Fruit fly (Drosophila melanogaster) whole organism, embryonic: Measurements from ENCODE around the gene CG16779.

Experiments used
- ATbp ChIP-seq: fragments of 200-800 bp; sonication (Bioruptor generic); optimal IDR thresholded peaks from 2 replicates; lab custom pipeline; 2017; ENCODE audit warnings: missing biosample characterization, mild to moderate bottlenecking, missing genetic modification characterization, missing genetic modification reagents
- Atf6 ChIP-seq: fragments of 200-800 bp; sonication (Bioruptor generic); IDR thresholded peaks from 2 replicates; pipeline ENCODE4 v1.3.6; 2022; ENCODE audit warnings: missing biosample characterization, missing genetic modification characterization
- BEAF-32 ChIP-seq: fragments of 200-800 bp; sonication (Bioruptor generic); optimal IDR thresholded peaks from 3 replicates; lab custom pipeline; 2017; ENCODE audit warnings: missing biosample characterization, missing genetic modification characterization, mild to moderate bottlenecking, moderate library complexity, missing genetic modification reagents
- Bdp1 ChIP-seq: fragments of 200-800 bp; sonication (Bioruptor generic); optimal IDR thresholded peaks from 3 replicates; lab custom pipeline; 2016; ENCODE audit warnings: missing biosample characterization, missing genetic modification characterization
- CG11398 ChIP-seq: fragments of 200-800 bp; sonication (Bioruptor generic); optimal IDR thresholded peaks from 2 replicates; lab custom pipeline; 2016; ENCODE audit warnings: missing biosample characterization, missing genetic modification characterization
- CG12391 ChIP-seq: fragments of 200-800 bp; sonication (Bioruptor generic); optimal IDR thresholded peaks from 3 replicates; lab custom pipeline; 2018; ENCODE audit warnings: missing biosample characterization, mild to moderate bottlenecking, missing genetic modification characterization, moderate library complexity
- CG2116 ChIP-seq: fragments of 200-800 bp; sonication (Bioruptor generic); optimal IDR thresholded peaks from 3 replicates; lab custom pipeline; 2018; ENCODE audit warnings: missing biosample characterization, mild to moderate bottlenecking, missing genetic modification characterization
- CG2129 ChIP-seq: fragments of 200-800 bp; sonication (Bioruptor generic); IDR thresholded peaks from 2 replicates; pipeline ENCODE4 v1.3.6; 2022; ENCODE audit warnings: missing biosample characterization, missing genetic modification characterization; ENCODE audit not compliant: partially characterized antibody
- CG2875 ChIP-seq: fragments of 200-800 bp; sonication (Bioruptor generic); optimal IDR thresholded peaks from 2 replicates; lab custom pipeline; 2017; ENCODE audit warnings: missing biosample characterization, mild to moderate bottlenecking, missing genetic modification characterization, missing genetic modification reagents
- CG31441 ChIP-seq: fragments of 200-800 bp; sonication (Bioruptor generic); IDR thresholded peaks from 2 replicates; pipeline ENCODE4 v1.3.6; 2022; ENCODE audit warnings: missing biosample characterization, missing genetic modification characterization
- CG32532 ChIP-seq: fragments of 200-800 bp; sonication (Bioruptor generic); IDR thresholded peaks from 2 replicates; pipeline ENCODE4 v1.3.6; 2022; ENCODE audit warnings: missing biosample characterization, missing genetic modification characterization
- CG4282 ChIP-seq: fragments of 200-800 bp; sonication (Bioruptor generic); optimal IDR thresholded peaks from 2 replicates; lab custom pipeline; 2016; ENCODE audit warnings: missing biosample characterization, missing genetic modification characterization
- CG4617 ChIP-seq: fragments of 200-800 bp; sonication (Bioruptor generic); optimal IDR thresholded peaks from 3 replicates; lab custom pipeline; 2016; ENCODE audit warnings: missing biosample characterization, missing genetic modification characterization, borderline replicate concordance
- CG4707 ChIP-seq: fragments of 200-800 bp; sonication (Bioruptor generic); optimal IDR thresholded peaks from 2 replicates; lab custom pipeline; 2018; ENCODE audit warnings: missing biosample characterization, mild to moderate bottlenecking, missing genetic modification characterization, moderate library complexity
- CG5180 ChIP-seq: fragments of 200-800 bp; sonication (Bioruptor generic); optimal IDR thresholded peaks from 3 replicates; lab custom pipeline; 2017; ENCODE audit warnings: missing biosample characterization, missing genetic modification characterization, mild to moderate bottlenecking, moderate library complexity, missing genetic modification reagents
- CG8089 ChIP-seq: fragments of 200-800 bp; sonication (Bioruptor generic); optimal IDR thresholded peaks from 3 replicates; lab custom pipeline; 2016; ENCODE audit warnings: missing biosample characterization, missing genetic modification characterization
- CG8924 ChIP-seq: fragments of 200-800 bp; optimal IDR thresholded peaks from 3 replicates; lab custom pipeline; 2019; ENCODE audit warnings: missing biosample characterization, mild to moderate bottlenecking, missing genetic modification characterization, moderate library complexity
- CkIIα-i1 ChIP-seq: fragments of 200-800 bp; sonication (Bioruptor generic); IDR thresholded peaks from 2 replicates; pipeline ENCODE4 v1.3.6; 2022; ENCODE audit warnings: missing biosample characterization, missing genetic modification characterization
- D19A ChIP-seq: fragments of 200-800 bp; optimal IDR thresholded peaks from 3 replicates; lab custom pipeline; 2019; ENCODE audit warnings: missing biosample characterization, mild to moderate bottlenecking, missing genetic modification characterization, moderate library complexity
- Fer3 ChIP-seq: fragments of 200-800 bp; sonication (Bioruptor generic); optimal IDR thresholded peaks from 2 replicates; lab custom pipeline; 2018; ENCODE audit warnings: missing biosample characterization, mild to moderate bottlenecking, missing genetic modification characterization, moderate library complexity
- H2.0 ChIP-seq: fragments of 200-800 bp; sonication (Bioruptor generic); IDR thresholded peaks from 2 replicates; pipeline ENCODE4 v1.3.6; 2022; ENCODE audit warnings: missing biosample characterization, missing genetic modification characterization
- Kr ChIP-seq: fragments of 200-800 bp; sonication (Bioruptor generic); optimal IDR thresholded peaks from 2 replicates; lab custom pipeline; 2017; ENCODE audit warnings: missing biosample characterization, mild to moderate bottlenecking, missing genetic modification characterization
- Myb ChIP-seq: fragments of 200-800 bp; sonication (Bioruptor generic); optimal IDR thresholded peaks from 2 replicates; lab custom pipeline; 2016; ENCODE audit warnings: missing biosample characterization, missing genetic modification characterization
- Nf-YB ChIP-seq: fragments of 200-800 bp; sonication (Bioruptor generic); optimal IDR thresholded peaks from 3 replicates; lab custom pipeline; 2019; ENCODE audit warnings: missing biosample characterization, mild to moderate bottlenecking, missing genetic modification characterization, moderate library complexity
- Scr ChIP-seq: fragments of 200-800 bp; sonication (Bioruptor generic); IDR thresholded peaks from 2 replicates; pipeline ENCODE4 v1.3.6; 2022; ENCODE audit warnings: missing biosample characterization, missing genetic modification characterization; ENCODE audit not compliant: partially characterized antibody
- Stat92E ChIP-seq, 3 experiments: fragments of >200 bp in 2 of 3; fragments of 200-800 bp in 1 of 3; sonication (Bioruptor generic) in 1 of 3; optimal IDR thresholded peaks; 2 replicates each; lab custom pipeline; 2017 to 2019; ENCODE audit warnings: missing biosample characterization in 3 of 3, missing genetic modification characterization in 3 of 3, mild to moderate bottlenecking in 1 of 3, moderate library complexity in 1 of 3
- Xrp1 ChIP-seq: fragments of 200-800 bp; sonication (Bioruptor generic); IDR thresholded peaks from 2 replicates; pipeline ENCODE4 v1.3.6; 2022; ENCODE audit warnings: missing biosample characterization, missing genetic modification characterization
- bowl ChIP-seq: fragments of 200-800 bp; sonication (Bioruptor generic); IDR thresholded peaks from 2 replicates; pipeline ENCODE4 v1.3.6; 2022; ENCODE audit warnings: missing biosample characterization, missing genetic modification characterization
- chn ChIP-seq: fragments of 200-800 bp; sonication (Bioruptor generic); optimal IDR thresholded peaks from 2 replicates; lab custom pipeline; 2016; ENCODE audit warnings: missing biosample characterization, missing genetic modification characterization
- crc ChIP-seq: fragments of 200-800 bp; sonication (Bioruptor generic); optimal IDR thresholded peaks from 2 replicates; lab custom pipeline; 2016; ENCODE audit warnings: missing biosample characterization, missing genetic modification characterization
- dmrt99B ChIP-seq: fragments of 200-800 bp; sonication (Bioruptor generic); optimal IDR thresholded peaks from 2 replicates; lab custom pipeline; 2018; ENCODE audit warnings: missing biosample characterization, mild to moderate bottlenecking, missing genetic modification characterization, moderate library complexity
- exex ChIP-seq: fragments of 200-800 bp; sonication (Bioruptor generic); optimal IDR thresholded peaks from 4 replicates; lab custom pipeline; 2018; ENCODE audit warnings: missing biosample characterization, mild to moderate bottlenecking, missing genetic modification characterization, moderate library complexity
- gce ChIP-seq: fragments of 200-800 bp; sonication (Bioruptor generic); IDR thresholded peaks from 3 replicates; pipeline ENCODE4 v1.3.6; 2022; ENCODE audit warnings: missing biosample characterization, missing genetic modification characterization
- gcm ChIP-seq: fragments of 200-800 bp; sonication (Bioruptor generic); optimal IDR thresholded peaks from 2 replicates; lab custom pipeline; 2019; ENCODE audit warnings: missing biosample characterization, mild to moderate bottlenecking, missing genetic modification characterization, moderate library complexity
- jumu ChIP-seq: fragments of 200-800 bp; sonication (Bioruptor generic); optimal IDR thresholded peaks from 3 replicates; lab custom pipeline; 2016; ENCODE audit warnings: missing biosample characterization, missing genetic modification characterization
- kay ChIP-seq: fragments of 200-800 bp; sonication (Bioruptor generic); optimal IDR thresholded peaks from 2 replicates; lab custom pipeline; 2016; ENCODE audit warnings: missing biosample characterization, missing genetic modification characterization
- lola ChIP-seq, 3 experiments: fragments of >200 bp in 2 of 3; fragments of 200-800 bp in 1 of 3; sonication (Bioruptor generic) in 1 of 3; optimal IDR thresholded peaks; 2 replicates each; lab custom pipeline; 2017 to 2019; ENCODE audit warnings: missing biosample characterization in 3 of 3, missing genetic modification characterization in 3 of 3, mild to moderate bottlenecking in 1 of 3, moderate library complexity in 1 of 3
- luna ChIP-seq: fragments of 200-800 bp; sonication (Bioruptor generic); optimal IDR thresholded peaks from 2 replicates; lab custom pipeline; 2016; ENCODE audit warnings: missing biosample characterization, missing genetic modification characterization
- nom ChIP-seq: fragments of 200-800 bp; sonication (Bioruptor generic); optimal IDR thresholded peaks from 2 replicates; lab custom pipeline; 2017; ENCODE audit warnings: missing biosample characterization, missing genetic modification characterization, mild to moderate bottlenecking, moderate library complexity, missing genetic modification reagents
- pan ChIP-seq, 4 experiments: fragments of >200 bp in 3 of 4; fragments of 200-800 bp in 1 of 4; sonication (Bioruptor generic) in 1 of 4; optimal IDR thresholded peaks in 3 of 4; IDR thresholded peaks in 1 of 4; 2 replicates each; pipeline versions ENCODE4 v1.3.6 to Lab custom; 2017 to 2022; ENCODE audit warnings: missing biosample characterization in 2 of 4, missing genetic modification characterization in 2 of 4, mixed read lengths in 1 of 4
- phol ChIP-seq: fragments of 200-800 bp; sonication (Bioruptor generic); optimal IDR thresholded peaks from 3 replicates; lab custom pipeline; 2018; ENCODE audit warnings: missing biosample characterization, mild to moderate bottlenecking, missing genetic modification characterization, moderate library complexity
- ro ChIP-seq: fragments of 200-800 bp; sonication (Bioruptor generic); IDR thresholded peaks from 2 replicates; pipeline ENCODE4 v1.3.6; 2022; ENCODE audit warnings: missing biosample characterization, missing genetic modification characterization
- run ChIP-seq: fragments of 200-800 bp; sonication (Bioruptor generic); optimal IDR thresholded peaks from 3 replicates; lab custom pipeline; 2018; ENCODE audit warnings: missing biosample characterization, mild to moderate bottlenecking, missing genetic modification characterization
- sima ChIP-seq: fragments of 200-800 bp; sonication (Bioruptor generic); optimal IDR thresholded peaks from 2 replicates; lab custom pipeline; 2016; ENCODE audit warnings: missing biosample characterization, missing genetic modification characterization
- slbo ChIP-seq: fragments of 200-800 bp; sonication (Bioruptor generic); IDR thresholded peaks from 2 replicates; pipeline ENCODE4 v1.3.6; 2022; ENCODE audit warnings: missing biosample characterization, missing genetic modification characterization
- stc ChIP-seq: fragments of 200-800 bp; sonication (Bioruptor generic); IDR thresholded peaks from 2 replicates; pipeline ENCODE4 v1.3.6; 2022; ENCODE audit warnings: missing biosample characterization, missing genetic modification characterization
- sug ChIP-seq: fragments of 200-800 bp; optimal IDR thresholded peaks from 2 replicates; lab custom pipeline; 2019; ENCODE audit warnings: missing biosample characterization, mild to moderate bottlenecking, missing genetic modification characterization, moderate library complexity
- tup ChIP-seq: fragments of 200-800 bp; sonication (Bioruptor generic); optimal IDR thresholded peaks from 2 replicates; lab custom pipeline; 2016; ENCODE audit warnings: missing biosample characterization, mild to moderate bottlenecking, missing genetic modification characterization, moderate library complexity
- unc-4 ChIP-seq: fragments of 200-800 bp; sonication (Bioruptor generic); IDR thresholded peaks from 2 replicates; pipeline ENCODE4 v1.3.6; 2022; ENCODE audit warnings: missing biosample characterization, missing genetic modification characterization; ENCODE audit not compliant: partially characterized antibody
- z ChIP-seq: fragments of 200-800 bp; sonication (Bioruptor generic); IDR thresholded peaks from 3 replicates; pipeline ENCODE4 v1.3.6; 2022; ENCODE audit warnings: missing biosample characterization, missing genetic modification characterization

CG16779 gene

dm6 chr3R:9510070-9510518 is 16.6 kb upstream of the CG16779 start, which contains the start of gene rump (continued):
- TF ChIP-seq Kr (GFP tag; lab: Kevin White, UChicago) (no peak), tup (GFP tag; lab: Kevin White, UChicago) (no peak), kay (GFP tag; lab: Kevin White, UChicago) (no peak), exex (no peak), Atf6 (no peak), jumu (GFP tag; lab: Kevin White, UChicago) (no peak), ATbp (GFP tag; lab: Kevin White, UChicago) (no peak), D19A (tag; lab: Kevin White, UChicago) (no peak), gcm (GFP tag; lab: Kevin White, UChicago) (no peak), unc-4 (GFP tag; lab: Robert Waterston, UW) (no peak), CG4282 (GFP tag; lab: Kevin White, UChicago) (no peak), CG31441 (no peak), bowl (GFP tag; lab: Robert Waterston, UW) (no peak), CG2116 (GFP tag; lab: Kevin White, UChicago) (peak; percentile 95), CG11398 (GFP tag; lab: Kevin White, UChicago) (no peak), ro (GFP tag; lab: Robert Waterston, UW) (no peak), CG4707 (no peak), Xrp1 (GFP tag; lab: Robert Waterston, UW) (no peak), Scr (GFP tag; lab: Robert Waterston, UW) (no peak), Fer3 (tag; lab: Kevin White, UChicago) (no peak), sug (tag; lab: Kevin White, UChicago) (peak; percentile 32), dmrt99B (tag; lab: Kevin White, UChicago) (no peak), phol (tag; lab: Kevin White, UChicago) (peak; percentile 98), Stat92E (GFP tag; optimal IDR thresholded peaks at IDR 0.05; lab: Kevin White, UChicago) (peak in 1 of 3 experiments; percentile 58), crc (GFP tag; lab: Kevin White, UChicago) (no peak), CG5180 (GFP tag; lab: Kevin White, UChicago) (no peak), BEAF-32 (GFP tag; lab: Kevin White, UChicago) (peak; percentile 98), Bdp1 (no peak), slbo (GFP tag; lab: Robert Waterston, UW) (no peak), nom (GFP tag; lab: Kevin White, UChicago) (peak; percentile 19), lola (GFP tag; optimal IDR thresholded peaks at IDR 0.05; lab: Kevin White, UChicago) (no peak), z (no peak), chn (GFP tag; lab: Kevin White, UChicago) (no peak), stc (GFP tag; lab: Robert Waterston, UW) (no peak), Nf-YB (GFP tag; lab: Kevin White, UChicago) (no peak), CG2875 (GFP tag; lab: Kevin White, UChicago) (no peak), CG2129 (GFP tag; lab: Robert Waterston, UW) (no peak), run (no peak), gce (GFP tag; lab: Robert Waterston, UW) (no peak), pan (optimal IDR thresholded peaks at IDR 0.05; lab: Kevin White, UChicago) (no peak), pan (GFP tag; optimal IDR thresholded peaks at IDR 0.05 in 1 of 2, IDR thresholded peaks at IDR 0.05 in 1 of 2) (no peak), H2.0 (GFP tag; lab: Robert Waterston, UW) (no peak), CG4617 (GFP tag; lab: Kevin White, UChicago) (peak; percentile 73), luna (GFP tag; lab: Kevin White, UChicago) (no peak), Myb (GFP tag; lab: Kevin White, UChicago) (peak; percentile 23), CG8924 (tag; lab: Kevin White, UChicago) (peak; percentile 17), CG8089 (GFP tag; lab: Kevin White, UChicago) (no peak), CG12391 (tag; lab: Kevin White, UChicago) (peak; percentile 7), sima (GFP tag; lab: Kevin White, UChicago) (no peak), CkIIα-i1 (GFP tag; lab: Robert Waterston, UW) (no peak), CG32532 (GFP tag; lab: Robert Waterston, UW) (no peak)
